Worm (Caenorhabditis elegans) whole organism, late embryonic: ENCODE measurements around the gene T28A11.13.

Experiments used
- C38D4.7 ChIP-seq: fragments of 200-800 bp; sonication (Bioruptor generic); optimal IDR thresholded peaks from 2 replicates; lab custom pipeline; 2018; ENCODE audit warnings: mild to moderate bottlenecking, missing genetic modification characterization, moderate library complexity, missing compliant biosample characterization
- F13H6.1 ChIP-seq: sonication (generic microtip); optimal IDR thresholded peaks from 2 replicates; lab custom pipeline; 2016; ENCODE audit warnings: missing genetic modification characterization, missing compliant biosample characterization
- K02D7.2 ChIP-seq: sonication (generic microtip); optimal IDR thresholded peaks from 2 replicates; lab custom pipeline; 2017; ENCODE audit warnings: mild to moderate bottlenecking, missing genetic modification characterization, missing compliant biosample characterization
- K09A11.1 ChIP-seq: sonication (generic microtip); optimal IDR thresholded peaks from 2 replicates; lab custom pipeline; 2017; ENCODE audit warnings: antibody characterized with exemption, mild to moderate bottlenecking, missing genetic modification characterization, missing compliant biosample characterization; ENCODE audit not compliant: insufficient read depth
- T23F11.4 ChIP-seq: fragments of 200-800 bp; sonication (Bioruptor generic); optimal IDR thresholded peaks from 2 replicates; lab custom pipeline; 2018; ENCODE audit warnings: mild to moderate bottlenecking, missing genetic modification characterization, missing compliant biosample characterization
- ahr-1 ChIP-seq: sonication (generic microtip); optimal IDR thresholded peaks from 2 replicates; lab custom pipeline; 2016; ENCODE audit warnings: missing genetic modification characterization, missing compliant biosample characterization
- ceh-14 ChIP-seq: sonication (generic microtip); optimal IDR thresholded peaks from 2 replicates; lab custom pipeline; 2016; ENCODE audit warnings: missing genotype, missing genetic modification characterization, missing compliant biosample characterization
- ceh-19 ChIP-seq: fragments of 200-800 bp; sonication (Bioruptor generic); optimal IDR thresholded peaks from 2 replicates; lab custom pipeline; 2018; ENCODE audit warnings: mild to moderate bottlenecking, missing genetic modification characterization, missing compliant biosample characterization
- ceh-22 ChIP-seq: sonication (generic microtip); optimal IDR thresholded peaks from 2 replicates; lab custom pipeline; 2017; ENCODE audit warnings: missing biosample characterization, missing genetic modification characterization
- ceh-31 ChIP-seq: sonication (generic microtip); optimal IDR thresholded peaks from 2 replicates; lab custom pipeline; 2016; ENCODE audit warnings: missing genetic modification characterization, missing compliant biosample characterization
- ceh-9 ChIP-seq: sonication (generic microtip); optimal IDR thresholded peaks from 2 replicates; lab custom pipeline; 2016; ENCODE audit warnings: mild to moderate bottlenecking, missing genetic modification characterization, inconsistent platforms, missing compliant biosample characterization
- dmd-4 ChIP-seq: sonication (generic microtip); optimal IDR thresholded peaks from 2 replicates; lab custom pipeline; 2016; ENCODE audit warnings: borderline replicate concordance, missing genetic modification characterization, missing compliant biosample characterization
- dve-1 ChIP-seq: sonication (generic microtip); optimal IDR thresholded peaks from 2 replicates; lab custom pipeline; 2017; ENCODE audit warnings: antibody characterized with exemption, mild to moderate bottlenecking, missing genetic modification characterization, missing compliant biosample characterization
- elt-4 ChIP-seq: sonication (generic microtip); optimal IDR thresholded peaks from 2 replicates; lab custom pipeline; 2016; ENCODE audit warnings: missing genetic modification characterization, missing compliant biosample characterization
- fax-1 ChIP-seq: sonication (generic microtip); optimal IDR thresholded peaks from 2 replicates; lab custom pipeline; 2016; ENCODE audit warnings: missing genotype, missing genetic modification characterization, missing compliant biosample characterization
- fkh-10 ChIP-seq: fragments of 150-350 bp; optimal IDR thresholded peaks from 2 replicates; lab custom pipeline; 2014; ENCODE audit warnings: missing biosample characterization, missing genetic modification reagents, missing genetic modification characterization
- fkh-6 ChIP-seq: sonication (generic microtip); optimal IDR thresholded peaks from 2 replicates; lab custom pipeline; 2016; ENCODE audit warnings: missing genetic modification characterization, missing compliant biosample characterization
- gmeb-2 ChIP-seq: sonication (generic microtip); optimal IDR thresholded peaks from 2 replicates; lab custom pipeline; 2016; ENCODE audit warnings: missing genetic modification characterization, inconsistent platforms, missing compliant biosample characterization
- hlh-15 ChIP-seq: sonication (generic microtip); optimal IDR thresholded peaks from 2 replicates; lab custom pipeline; 2016; ENCODE audit warnings: missing genetic modification characterization, missing compliant biosample characterization
- hlh-6 ChIP-seq: sonication (generic microtip); optimal IDR thresholded peaks from 2 replicates; lab custom pipeline; 2016; ENCODE audit warnings: missing genotype, missing genetic modification characterization, missing compliant biosample characterization
- lim-6 ChIP-seq: sonication (generic microtip); optimal IDR thresholded peaks from 2 replicates; lab custom pipeline; 2016; ENCODE audit warnings: missing genetic modification characterization, missing compliant biosample characterization
- lin-11 ChIP-seq: fragments of 200-800 bp; sonication (Bioruptor generic); optimal IDR thresholded peaks from 2 replicates; lab custom pipeline; 2018; ENCODE audit warnings: mild to moderate bottlenecking, missing genetic modification characterization, missing compliant biosample characterization
- madf-2 ChIP-seq: sonication (generic microtip); optimal IDR thresholded peaks from 2 replicates; lab custom pipeline; 2017; ENCODE audit warnings: missing genetic modification characterization, missing compliant biosample characterization
- nfya-1 ChIP-seq: sonication (generic microtip); optimal IDR thresholded peaks from 2 replicates; lab custom pipeline; 2017; ENCODE audit warnings: missing genetic modification characterization, mild to moderate bottlenecking, missing compliant biosample characterization, antibody characterized with exemption, moderate library complexity
- nhr-232 ChIP-seq: sonication (generic microtip); optimal IDR thresholded peaks from 2 replicates; lab custom pipeline; 2016; ENCODE audit warnings: missing genetic modification characterization, missing compliant biosample characterization
- npax-4 ChIP-seq: sonication (generic microtip); optimal IDR thresholded peaks from 2 replicates; lab custom pipeline; 2016; ENCODE audit warnings: missing genetic modification characterization, missing compliant biosample characterization
- odd-2 ChIP-seq: sonication (generic microtip); optimal IDR thresholded peaks from 2 replicates; lab custom pipeline; 2017; ENCODE audit warnings: antibody characterized with exemption, mild to moderate bottlenecking, missing genetic modification characterization, missing compliant biosample characterization
- pax-1 ChIP-seq: fragments of 150-350 bp; optimal IDR thresholded peaks from 2 replicates; lab custom pipeline; 2014; ENCODE audit warnings: missing biosample characterization, missing genetic modification characterization
- pha-2 ChIP-seq: sonication (generic microtip); optimal IDR thresholded peaks from 2 replicates; lab custom pipeline; 2017; ENCODE audit warnings: mild to moderate bottlenecking, missing genetic modification characterization, missing compliant biosample characterization
- pha-4 ChIP-seq: fragments of 150-350 bp; optimal IDR thresholded peaks from 2 replicates; lab custom pipeline; 2018; ENCODE audit warnings: missing biosample characterization, missing genetic modification reagents, missing genetic modification characterization
- pros-1 ChIP-seq: fragments of 150-350 bp; optimal IDR thresholded peaks from 2 replicates; lab custom pipeline; 2014; ENCODE audit warnings: missing biosample characterization, missing genetic modification reagents, missing genetic modification characterization
- ref-2 ChIP-seq: sonication (generic microtip); optimal IDR thresholded peaks from 2 replicates; lab custom pipeline; 2016; ENCODE audit warnings: missing genetic modification characterization, missing compliant biosample characterization
- rnt-1 ChIP-seq: sonication (generic microtip); optimal IDR thresholded peaks from 2 replicates; lab custom pipeline; 2016; ENCODE audit warnings: missing genetic modification characterization, missing compliant biosample characterization
- sox-2 ChIP-seq: fragments of 200-800 bp; sonication (Bioruptor generic); IDR thresholded peaks from 2 replicates; pipeline ENCODE4 v1.3.6; 2022; ENCODE audit warnings: missing genetic modification reagents, missing genetic modification characterization, missing compliant biosample characterization
- syd-9 ChIP-seq: sonication (generic microtip); optimal IDR thresholded peaks from 2 replicates; lab custom pipeline; 2016; ENCODE audit warnings: mild to moderate bottlenecking, missing genetic modification characterization, moderate library complexity, missing compliant biosample characterization
- tbx-2 ChIP-seq: sonication (generic microtip); optimal IDR thresholded peaks from 2 replicates; lab custom pipeline; 2016; ENCODE audit warnings: missing genetic modification characterization, missing compliant biosample characterization
- tbx-7 ChIP-seq: sonication (generic microtip); optimal IDR thresholded peaks from 2 replicates; lab custom pipeline; 2016; ENCODE audit warnings: missing genotype, missing genetic modification characterization, missing compliant biosample characterization
- unc-55 ChIP-seq: sonication (generic microtip); optimal IDR thresholded peaks from 2 replicates; lab custom pipeline; 2017; ENCODE audit warnings: missing biosample characterization, missing genetic modification reagents, missing genetic modification characterization
- unc-86 ChIP-seq: sonication (generic microtip); optimal IDR thresholded peaks from 2 replicates; lab custom pipeline; 2016; ENCODE audit warnings: missing genetic modification characterization, missing compliant biosample characterization
- ztf-16 ChIP-seq: sonication (generic microtip); optimal IDR thresholded peaks from 2 replicates; lab custom pipeline; 2017; ENCODE audit warnings: missing genetic modification characterization, missing compliant biosample characterization

The T28A11.13 gene

DNA sequence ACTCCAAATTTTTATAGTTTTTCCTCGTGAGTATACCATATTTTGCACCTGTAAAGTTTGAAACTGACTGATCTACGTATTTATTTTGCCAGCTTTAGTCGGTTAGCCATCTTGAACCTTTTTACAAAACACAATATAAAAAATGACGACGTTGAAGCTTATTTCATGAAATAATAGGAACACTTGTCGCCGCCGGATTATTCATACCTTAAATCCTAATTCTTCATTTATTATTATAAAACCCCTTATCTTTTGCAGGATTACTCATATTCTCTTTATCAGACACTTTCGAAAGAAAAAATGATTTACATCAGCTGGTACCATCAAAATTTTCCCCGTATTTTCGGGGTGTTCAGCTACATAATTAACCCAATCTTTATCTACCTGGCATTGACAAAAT lies 2.5 kb downstream of the T28A11.13 start, which contains the start of gene srj-8:
Gene srj-8, plus strand, starts transcription at position 301 of the 400 bp plus-strand sequence.
- no peak for TF ChIP-seq nfya-1 (tag; lab: Kevin White, UChicago)
- no peak for TF ChIP-seq fkh-6 (tag; lab: Kevin White, UChicago)
- no peak for TF ChIP-seq madf-2 (tag; lab: Kevin White, UChicago)
- no peak for TF ChIP-seq rnt-1 (tag; lab: Kevin White, UChicago)
- no peak for TF ChIP-seq hlh-15 (tag; lab: Kevin White, UChicago)
- TF ChIP-seq pros-1 (tag; lab: Kevin White, UChicago) = no peak
- no peak for TF ChIP-seq hlh-6
- TF ChIP-seq ref-2 = no peak
- no peak for TF ChIP-seq lin-11
- no peak for TF ChIP-seq unc-86 (tag; lab: Kevin White, UChicago)
- no peak for TF ChIP-seq T23F11.4
- TF ChIP-seq dve-1 (tag; lab: Kevin White, UChicago) = no peak
- TF ChIP-seq elt-4 = no peak
- TF ChIP-seq unc-55 (GFP tag; lab: Kevin White, UChicago) = no peak
- TF ChIP-seq C38D4.7 (GFP tag; lab: Kevin White, UChicago) = no peak
- no peak for TF ChIP-seq sox-2 (GFP tag; lab: Robert Waterston, UW)
- TF ChIP-seq gmeb-2 (tag; lab: Kevin White, UChicago) = no peak
- TF ChIP-seq K09A11.1 (tag; lab: Kevin White, UChicago) = no peak
- no peak for TF ChIP-seq ceh-19 (GFP tag; lab: Kevin White, UChicago)
- TF ChIP-seq pha-4 (tag; lab: Kevin White, UChicago) = no peak

DNA sequence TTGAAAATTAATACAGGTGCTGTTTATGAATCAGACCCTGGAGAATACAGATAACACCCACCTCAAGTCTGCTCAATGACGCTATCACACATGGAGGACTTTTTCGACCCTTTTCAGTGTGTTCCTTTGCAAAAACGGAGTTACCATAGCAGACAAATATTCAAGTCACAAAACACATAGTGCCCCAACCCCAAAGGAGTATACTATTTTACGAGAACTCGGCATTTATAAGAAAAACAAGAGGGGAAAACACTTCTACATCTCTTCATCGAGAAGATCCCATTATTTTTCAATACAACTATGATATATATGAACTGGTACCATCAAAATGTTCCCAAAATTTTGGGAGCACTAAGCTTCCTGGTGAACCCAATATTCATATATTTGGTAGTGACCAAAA lies 5.3 kb downstream of the T28A11.13 start, which contains the start of gene srj-7:
Gene srj-7, plus strand, starts transcription at position 301 of the 400 bp plus-strand sequence.
- no peak for TF ChIP-seq ceh-9 (tag; lab: Kevin White, UChicago)
- no peak for TF ChIP-seq odd-2 (tag; lab: Kevin White, UChicago)

DNA sequence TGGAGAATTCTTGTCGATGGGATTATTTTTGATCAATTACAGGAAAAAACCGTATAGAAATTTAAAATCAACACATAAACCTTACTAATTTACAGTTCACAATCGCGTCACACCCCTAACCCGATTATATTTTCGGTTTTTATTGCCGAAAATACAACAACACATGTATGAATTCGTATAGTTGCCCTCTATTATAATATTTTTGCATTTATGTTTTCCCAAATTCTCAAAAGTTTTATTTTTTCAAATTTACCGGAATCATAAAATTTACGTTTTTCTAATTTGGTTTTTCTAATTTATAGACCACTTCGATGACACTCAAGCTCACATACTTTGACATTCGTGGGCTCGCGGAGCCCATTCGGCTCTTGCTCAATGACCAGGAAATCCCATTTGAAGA lies 7.1 kb downstream of the T28A11.13 start, which contains the start of gene gst-23:
Gene gst-23, plus strand, starts transcription at position 301 of the 400 bp plus-strand sequence.
- no peak for TF ChIP-seq K02D7.2 (tag; lab: Kevin White, UChicago)
- no peak for TF ChIP-seq ahr-1 (tag; lab: Kevin White, UChicago)
- no peak for TF ChIP-seq ceh-22 (tag; lab: Kevin White, UChicago)
- no peak for TF ChIP-seq F13H6.1 (tag; lab: Kevin White, UChicago)
- no peak for TF ChIP-seq pax-1 (tag; lab: Kevin White, UChicago)
- no peak for TF ChIP-seq tbx-2 (tag; lab: Kevin White, UChicago)
- TF ChIP-seq T23F11.4 = no peak
- no peak for TF ChIP-seq ztf-16 (tag; lab: Kevin White, UChicago)
- TF ChIP-seq, all 69 proteins: peak for 0

DNA sequence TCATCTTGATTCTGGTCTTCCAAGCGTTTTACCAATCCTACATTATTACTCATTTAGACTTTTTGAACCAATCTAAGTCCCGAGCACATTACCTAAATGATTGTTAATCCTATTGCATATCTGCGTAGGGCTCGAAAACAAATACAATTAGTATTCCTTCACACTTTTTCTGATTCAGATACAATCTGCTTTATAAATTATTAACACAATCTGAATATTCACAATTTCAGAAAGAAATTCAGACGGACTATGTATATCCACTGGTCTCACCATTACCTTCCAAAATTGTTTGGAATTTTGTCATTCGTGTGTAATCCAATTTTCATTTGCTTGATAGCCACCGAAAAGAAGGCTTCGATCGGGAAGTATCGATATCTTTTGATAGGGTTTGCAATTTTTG lies 8.9 kb downstream of the T28A11.13 start, which contains the start of gene srj-11:
Gene srj-11, plus strand, starts transcription at position 250 of the 400 bp plus-strand sequence.
- TF ChIP-seq sox-2 (GFP tag; lab: Robert Waterston, UW) (no peak), tbx-7 (no peak), fkh-10 (no peak), hlh-6 (no peak), npax-4 (tag; lab: Kevin White, UChicago) (no peak), ceh-22 (tag; lab: Kevin White, UChicago) (no peak), nhr-232 (tag; lab: Kevin White, UChicago) (no peak), ceh-31 (no peak), lim-6 (tag; lab: Kevin White, UChicago) (no peak), syd-9 (tag; lab: Kevin White, UChicago) (no peak), ceh-9 (tag; lab: Kevin White, UChicago) (no peak), hlh-15 (tag; lab: Kevin White, UChicago) (no peak), fax-1 (tag; lab: Kevin White, UChicago) (no peak), ceh-14 (tag; lab: Kevin White, UChicago) (no peak), dmd-4 (tag; lab: Kevin White, UChicago) (no peak), pha-2 (tag; lab: Kevin White, UChicago) (no peak)
